Fruit fly (Drosophila melanogaster): ENCODE measurements around the gene CG43774.

- TF ChIP-seq dmrt11E (tag; optimal IDR thresholded peaks at IDR 0.05) = peak; percentile 48
- no peak for TF ChIP-seq CG16813 (GFP tag; IDR thresholded peaks at IDR 0.05; ENCODE audit: partially characterized antibody)
- peak; percentile 28 for TF ChIP-seq pros (GFP tag; optimal IDR thresholded peaks at IDR 0.05)
- no peak for TF ChIP-seq HHEX (GFP tag; optimal IDR thresholded peaks at IDR 0.05)
Observed at dm6 chr2L:4021608-4022342, 13.3 kb downstream of the CG43774 start.
